Worm (Caenorhabditis elegans): ENCODE data around the gene dcar-1.
"Not testable (repeated sequence)": the region's sequence is repeated elsewhere in the genome, so short reads cannot be mapped to it uniquely, and the experiment has no call there.

dcar-1 gene

ce11 chrV:17891317-17891716 is 18.8 kb upstream of the dcar-1 start (continued):
- TF ChIP-seq ztf-7 (tag; optimal IDR thresholded peaks at IDR 0.05) = no peak
- peak; percentile 37 for TF ChIP-seq hlh-11 (tag; optimal IDR thresholded peaks at IDR 0.05)
- no peak for TF ChIP-seq hif-1 (tag; optimal IDR thresholded peaks at IDR 0.05)
- peak; percentile 46 for TF ChIP-seq dve-1 (tag; optimal IDR thresholded peaks at IDR 0.05; ENCODE audit: insufficient read depth)
- no peak for TF ChIP-seq lin-1 (GFP tag; IDR thresholded peaks at IDR 0.05)
- TF ChIP-seq lsy-2 (tag; optimal IDR thresholded peaks at IDR 0.05) = no peak
- no peak for TF ChIP-seq zfp-2 (tag; optimal IDR thresholded peaks at IDR 0.05)
- no peak for TF ChIP-seq lin-38 (GFP tag; IDR thresholded peaks at IDR 0.05)
- peak; percentile 67 for TF ChIP-seq nhr-28 (tag; optimal IDR thresholded peaks at IDR 0.05)
- no peak for TF ChIP-seq daf-16 (GFP tag; optimal IDR thresholded peaks at IDR 0.05)
- TF ChIP-seq daf-16 (tag; optimal IDR thresholded peaks at IDR 0.05) = peak; percentile 92
- TF ChIP-seq ctbp-1 (GFP tag; IDR thresholded peaks at IDR 0.05) = no peak
- TF ChIP-seq nhr-237 (tag; optimal IDR thresholded peaks at IDR 0.05) = no peak
- TF ChIP-seq unc-39 (tag; optimal IDR thresholded peaks at IDR 0.05) = no peak
- TF ChIP-seq nhr-6 (tag; optimal IDR thresholded peaks at IDR 0.05) = no peak
- no peak for TF ChIP-seq nhr-25 (tag; optimal IDR thresholded peaks at IDR 0.05; ENCODE audit: borderline replicate concordance, insufficient read depth)

ce11 chrV:17893959-17894358 is 16.2 kb upstream of the dcar-1 start, which contains the start of gene C06H5.11:
Gene C06H5.11 (minus strand): TSS chrV:17894059.
- not testable (repeated sequence) for TF ChIP-seq zip-2 (tag; optimal IDR thresholded peaks at IDR 0.05); D1046.2 (GFP tag; IDR thresholded peaks at IDR 0.05); F26F4.8 (GFP tag; conservative IDR thresholded peaks at IDR 0.05)

- not testable (repeated sequence) for TF ChIP-seq gei-8 (GFP tag; optimal IDR thresholded peaks at IDR 0.05); Y5F2A.4 (GFP tag; optimal IDR thresholded peaks at IDR 0.05); nhr-25 (tag; optimal IDR thresholded peaks at IDR 0.05; ENCODE audit: borderline replicate concordance, insufficient read depth)
Observed at ce11 chrV:17894485-17894884, 15.6 kb upstream of the dcar-1 start, which contains the start of gene C06H5.12. Gene C06H5.12 (plus strand): TSS chrV:17894785.

- TF ChIP-seq unc-39 (tag; optimal IDR thresholded peaks at IDR 0.05) (no peak), aly-2 (tag; optimal IDR thresholded peaks at IDR 0.05) (no peak), F26F4.8 (GFP tag; conservative IDR thresholded peaks at IDR 0.05) (no peak), mes-2 (tag; optimal IDR thresholded peaks at IDR 0.05; ENCODE audit: poor library complexity, severe bottlenecking) (no peak), dmd-8 (GFP tag; IDR thresholded peaks at IDR 0.05) (no peak), dve-1 (tag; optimal IDR thresholded peaks at IDR 0.05; ENCODE audit: insufficient read depth) (peak; percentile 58), spr-1 (tag; optimal IDR thresholded peaks at IDR 0.05) (no peak), hlh-11 (tag; optimal IDR thresholded peaks at IDR 0.05) (peak; percentile 27), zfp-2 (tag; optimal IDR thresholded peaks at IDR 0.05) (no peak), sdz-12 (GFP tag; optimal IDR thresholded peaks at IDR 0.05) (no peak), zfp-3 (GFP tag; conservative IDR thresholded peaks at IDR 0.05) (no peak), set-16 (GFP tag; IDR thresholded peaks at IDR 0.05) (no peak), ztf-11 (tag; optimal IDR thresholded peaks at IDR 0.05) (no peak), php-3 (GFP tag; IDR thresholded peaks at IDR 0.05) (peak; percentile 97), mxl-3 (GFP tag; optimal IDR thresholded peaks at IDR 0.05) (no peak), duxl-1 (tag; optimal IDR thresholded peaks at IDR 0.05; ENCODE audit: poor library complexity) (no peak), ceh-28 (tag; optimal IDR thresholded peaks at IDR 0.05) (no peak), nhr-102 (tag; optimal IDR thresholded peaks at IDR 0.05) (no peak), nhr-11 (tag; optimal IDR thresholded peaks at IDR 0.05) (no peak), hif-1 (tag; optimal IDR thresholded peaks at IDR 0.05) (no peak), T20F7.1 (GFP tag; optimal IDR thresholded peaks at IDR 0.05) (no peak), gei-8 (GFP tag; optimal IDR thresholded peaks at IDR 0.05) (no peak), dmd-6 (GFP tag; IDR thresholded peaks at IDR 0.05) (no peak), nhr-25 (tag; optimal IDR thresholded peaks at IDR 0.05; ENCODE audit: borderline replicate concordance, insufficient read depth) (no peak), snpc-4 (tag; optimal IDR thresholded peaks at IDR 0.05) (no peak), ZK337.2 (GFP tag; IDR thresholded peaks at IDR 0.05) (no peak), daf-8 (GFP tag; IDR thresholded peaks at IDR 0.05) (no peak), daf-16 (GFP tag; optimal IDR thresholded peaks at IDR 0.05) (no peak), daf-16 (tag; optimal IDR thresholded peaks at IDR 0.05) (peak; percentile 95), mdl-1 (tag; optimal IDR thresholded peaks at IDR 0.05) (no peak), Y75B8A.6 (GFP tag; IDR thresholded peaks at IDR 0.05) (no peak)
Observed at ce11 chrV:17896736-17897353, 13.3 kb upstream of the dcar-1 start, which contains the start of gene fbxa-156. Gene fbxa-156 (minus strand): TSS chrV:17896786.
